Fruit fly (Drosophila melanogaster) whole organism, embryonic: ENCODE data around the gene CG14650.

Experiments used
- Antp ChIP-seq: fragments of 200-800 bp; sonication (Bioruptor generic); optimal IDR thresholded peaks from 3 replicates; lab custom pipeline; 2016; ENCODE audit warnings: missing biosample characterization, missing genetic modification characterization
- Awh ChIP-seq: fragments of 200-800 bp; sonication (Bioruptor generic); IDR thresholded peaks from 2 replicates; pipeline ENCODE4, ENCODE4 v1.3.6; 2022; ENCODE audit warnings: missing biosample characterization, missing genetic modification characterization
- B-H1 ChIP-seq: fragments of 200-800 bp; sonication (Bioruptor generic); IDR thresholded peaks from 3 replicates; pipeline ENCODE4 v1.3.6; 2022; ENCODE audit warnings: missing biosample characterization, missing genetic modification characterization
- Bdp1 ChIP-seq: fragments of 200-800 bp; sonication (Bioruptor generic); optimal IDR thresholded peaks from 3 replicates; lab custom pipeline; 2016; ENCODE audit warnings: missing biosample characterization, missing genetic modification characterization
- BtbVII ChIP-seq: fragments of 200-800 bp; sonication (Bioruptor generic); optimal IDR thresholded peaks from 3 replicates; lab custom pipeline; 2017; ENCODE audit warnings: missing biosample characterization, mild to moderate bottlenecking, missing genetic modification characterization
- C15 ChIP-seq: fragments of 200-800 bp; sonication (Bioruptor generic); IDR thresholded peaks from 3 replicates; pipeline ENCODE4 v1.3.6; 2022; ENCODE audit warnings: missing biosample characterization, missing genetic modification characterization
- CG11723 ChIP-seq: fragments of 200-800 bp; sonication (Bioruptor generic); optimal IDR thresholded peaks from 2 replicates; lab custom pipeline; 2017; ENCODE audit warnings: missing biosample characterization, mild to moderate bottlenecking, missing genetic modification characterization
- CG12769 ChIP-seq: fragments of 200-800 bp; sonication (Bioruptor generic); optimal IDR thresholded peaks from 2 replicates; lab custom pipeline; 2019; ENCODE audit warnings: missing biosample characterization, mild to moderate bottlenecking, missing genetic modification characterization, moderate library complexity
- CG13894 ChIP-seq: fragments of 200-800 bp; sonication (Bioruptor generic); optimal IDR thresholded peaks from 3 replicates; lab custom pipeline; 2018; ENCODE audit warnings: missing biosample characterization, mild to moderate bottlenecking, missing genetic modification characterization, moderate library complexity
- CG14667 ChIP-seq: fragments of 200-800 bp; sonication (Bioruptor generic); IDR thresholded peaks from 2 replicates; pipeline ENCODE4 v1.3.6; 2022; ENCODE audit warnings: missing biosample characterization, missing genetic modification characterization
- CG14965 ChIP-seq: fragments of 200-800 bp; sonication (Bioruptor generic); optimal IDR thresholded peaks from 2 replicates; lab custom pipeline; 2016; ENCODE audit warnings: missing biosample characterization, missing genetic modification characterization, borderline replicate concordance
- CG18476 ChIP-seq: fragments of 200-800 bp; sonication (Bioruptor generic); optimal IDR thresholded peaks from 2 replicates; lab custom pipeline; 2016; ENCODE audit warnings: missing biosample characterization, mild to moderate bottlenecking, missing genetic modification characterization
- CG32772 ChIP-seq: fragments of 200-800 bp; sonication (Bioruptor generic); IDR thresholded peaks from 2 replicates; pipeline ENCODE4 v1.3.6; 2022; ENCODE audit warnings: missing biosample characterization, missing genetic modification characterization
- CG3726 ChIP-seq: fragments of 200-800 bp; sonication (Bioruptor generic); IDR thresholded peaks from 3 replicates; pipeline ENCODE4, ENCODE4 v1.3.6; 2022; ENCODE audit warnings: missing biosample characterization, missing genetic modification characterization
- CG4282 ChIP-seq: fragments of 200-800 bp; sonication (Bioruptor generic); optimal IDR thresholded peaks from 2 replicates; lab custom pipeline; 2016; ENCODE audit warnings: missing biosample characterization, missing genetic modification characterization
- CG4730 ChIP-seq: fragments of 200-800 bp; sonication (Bioruptor generic); IDR thresholded peaks from 2 replicates; pipeline ENCODE4 v1.3.6; 2022; ENCODE audit warnings: missing biosample characterization, missing genetic modification characterization
- CG6854 ChIP-seq: fragments of 200-800 bp; sonication (Bioruptor generic); optimal IDR thresholded peaks from 3 replicates; lab custom pipeline; 2017; ENCODE audit warnings: missing biosample characterization, mild to moderate bottlenecking, missing genetic modification characterization
- CG9437 ChIP-seq: fragments of 200-800 bp; sonication (Bioruptor generic); optimal IDR thresholded peaks from 2 replicates; lab custom pipeline; 2018; ENCODE audit warnings: missing biosample characterization, mild to moderate bottlenecking, missing genetic modification characterization
- ERR ChIP-seq: fragments of 200-800 bp; sonication (Bioruptor generic); optimal IDR thresholded peaks from 2 replicates; lab custom pipeline; 2016; ENCODE audit warnings: missing biosample characterization, missing genetic modification characterization
- Eip74EF ChIP-seq, 2 experiments: fragments of 200-800 bp in 1 of 2; fragments of >200 bp in 1 of 2; sonication (Bioruptor generic) in 1 of 2; optimal IDR thresholded peaks; 2 replicates each; lab custom pipeline; 2017 to 2019; ENCODE audit warnings: missing biosample characterization in 2 of 2, missing genetic modification characterization in 2 of 2, mild to moderate bottlenecking in 1 of 2, moderate library complexity in 1 of 2
- Elba2 ChIP-seq: fragments of 200-800 bp; sonication (Bioruptor generic); optimal IDR thresholded peaks from 3 replicates; lab custom pipeline; 2016; ENCODE audit warnings: missing biosample characterization, missing genetic modification characterization
- Fer3 ChIP-seq: fragments of 200-800 bp; sonication (Bioruptor generic); optimal IDR thresholded peaks from 2 replicates; lab custom pipeline; 2018; ENCODE audit warnings: missing biosample characterization, mild to moderate bottlenecking, missing genetic modification characterization, moderate library complexity
- Gug ChIP-seq: fragments of 200-800 bp; sonication (Bioruptor generic); IDR thresholded peaks from 4 replicates; pipeline ENCODE4 v1.3.6; 2022; ENCODE audit warnings: missing biosample characterization, missing genetic modification characterization
- H2.0 ChIP-seq: fragments of 200-800 bp; sonication (Bioruptor generic); IDR thresholded peaks from 2 replicates; pipeline ENCODE4 v1.3.6; 2022; ENCODE audit warnings: missing biosample characterization, missing genetic modification characterization
- Hr39 ChIP-seq: fragments of >200 bp; optimal IDR thresholded peaks from 2 replicates; lab custom pipeline; 2017
- Hsf ChIP-seq: fragments of 200-800 bp; sonication (Bioruptor generic); optimal IDR thresholded peaks from 3 replicates; lab custom pipeline; 2016; ENCODE audit warnings: missing biosample characterization, missing genetic modification characterization
- Jarid2 ChIP-seq: fragments of 200-800 bp; sonication (Bioruptor generic); optimal IDR thresholded peaks from 3 replicates; lab custom pipeline; 2017; ENCODE audit warnings: mild to moderate bottlenecking, missing biosample characterization, missing genetic modification reagents, missing genetic modification characterization
- Lpt ChIP-seq: fragments of >200 bp; optimal IDR thresholded peaks from 2 replicates; lab custom pipeline; 2018; ENCODE audit warnings: missing biosample characterization, missing genetic modification characterization
- Neu2 ChIP-seq: fragments of 200-800 bp; sonication (Bioruptor generic); optimal IDR thresholded peaks from 3 replicates; lab custom pipeline; 2016; ENCODE audit warnings: missing biosample characterization, missing genetic modification characterization, borderline replicate concordance
- Oli ChIP-seq: fragments of 200-800 bp; sonication (Bioruptor generic); optimal IDR thresholded peaks from 2 replicates; lab custom pipeline; 2018; ENCODE audit warnings: missing biosample characterization, mild to moderate bottlenecking, missing genetic modification characterization, moderate library complexity
- Sox100B ChIP-seq: fragments of 200-800 bp; sonication (Bioruptor generic); optimal IDR thresholded peaks from 3 replicates; lab custom pipeline; 2018; ENCODE audit warnings: missing biosample characterization, mild to moderate bottlenecking, missing genetic modification characterization
- Sox102F ChIP-seq: fragments of 200-800 bp; sonication (Bioruptor generic); optimal IDR thresholded peaks from 2 replicates; lab custom pipeline; 2018; ENCODE audit warnings: missing biosample characterization, mild to moderate bottlenecking, missing genetic modification characterization, moderate library complexity
- Sry-δ ChIP-seq: fragments of 200-800 bp; sonication (Bioruptor generic); optimal IDR thresholded peaks from 2 replicates; lab custom pipeline; 2016; ENCODE audit warnings: missing biosample characterization, missing genetic modification characterization
- Ssrp ChIP-seq: fragments of 200-800 bp; sonication (Bioruptor generic); optimal IDR thresholded peaks from 2 replicates; lab custom pipeline; 2018; ENCODE audit warnings: missing biosample characterization, mild to moderate bottlenecking, missing genetic modification characterization, moderate library complexity
- bab2 ChIP-seq: fragments of 200-800 bp; sonication (Bioruptor generic); optimal IDR thresholded peaks from 2 replicates; lab custom pipeline; 2016; ENCODE audit warnings: missing biosample characterization, missing genetic modification characterization
- cas ChIP-seq: fragments of 200-800 bp; sonication (Bioruptor generic); IDR thresholded peaks from 2 replicates; pipeline ENCODE4 v1.3.6; 2022; ENCODE audit warnings: missing biosample characterization, missing genetic modification characterization
- caup ChIP-seq: fragments of 200-800 bp; sonication (Bioruptor generic); optimal IDR thresholded peaks from 3 replicates; lab custom pipeline; 2017; ENCODE audit warnings: missing biosample characterization, mild to moderate bottlenecking, missing genetic modification characterization, moderate library complexity; ENCODE audit not compliant: severe bottlenecking
- ci ChIP-seq: fragments of 200-800 bp; sonication (Bioruptor generic); IDR thresholded peaks from 3 replicates; pipeline ENCODE4 v1.3.6; 2022; ENCODE audit warnings: missing biosample characterization, missing genetic modification characterization
- inv ChIP-seq: fragments of 200-800 bp; sonication (Bioruptor generic); IDR thresholded peaks from 2 replicates; pipeline ENCODE4 v1.3.6; 2022; ENCODE audit warnings: missing biosample characterization, missing genetic modification characterization; ENCODE audit not compliant: partially characterized antibody
- klu ChIP-seq: fragments of 200-800 bp; sonication (Bioruptor generic); IDR thresholded peaks from 2 replicates; pipeline ENCODE4 v1.3.6; 2022; ENCODE audit warnings: missing biosample characterization, missing genetic modification characterization
- mam ChIP-seq: fragments of 200-800 bp; sonication (Bioruptor generic); optimal IDR thresholded peaks from 3 replicates; lab custom pipeline; 2016; ENCODE audit warnings: missing biosample characterization, missing genetic modification characterization
- phol ChIP-seq: fragments of 200-800 bp; sonication (Bioruptor generic); optimal IDR thresholded peaks from 3 replicates; lab custom pipeline; 2018; ENCODE audit warnings: missing biosample characterization, mild to moderate bottlenecking, missing genetic modification characterization, moderate library complexity
- pum ChIP-seq: fragments of 200-800 bp; sonication (Bioruptor generic); optimal IDR thresholded peaks from 2 replicates; lab custom pipeline; 2016; ENCODE audit warnings: missing biosample characterization, missing genetic modification characterization
- row ChIP-seq: fragments of 200-800 bp; sonication (Bioruptor generic); IDR thresholded peaks from 3 replicates; pipeline ENCODE4 v1.3.6; 2022; ENCODE audit warnings: missing biosample characterization, missing genetic modification characterization
- run ChIP-seq: fragments of 200-800 bp; sonication (Bioruptor generic); optimal IDR thresholded peaks from 3 replicates; lab custom pipeline; 2018; ENCODE audit warnings: missing biosample characterization, mild to moderate bottlenecking, missing genetic modification characterization
- ssp ChIP-seq: fragments of 200-800 bp; sonication (Bioruptor generic); IDR thresholded peaks from 2 replicates; pipeline ENCODE4 v1.3.6; 2022; ENCODE audit warnings: missing biosample characterization, missing genetic modification characterization
- stc ChIP-seq: fragments of 200-800 bp; sonication (Bioruptor generic); IDR thresholded peaks from 2 replicates; pipeline ENCODE4 v1.3.6; 2022; ENCODE audit warnings: missing biosample characterization, missing genetic modification characterization
- tx ChIP-seq: fragments of 200-800 bp; sonication (Bioruptor generic); optimal IDR thresholded peaks from 2 replicates; lab custom pipeline; 2016; ENCODE audit warnings: missing biosample characterization, missing genetic modification characterization
- usp ChIP-seq: fragments of >200 bp; optimal IDR thresholded peaks from 2 replicates; lab custom pipeline; 2017; ENCODE audit warnings: missing biosample characterization, missing genetic modification characterization
- vnd ChIP-seq: fragments of 200-800 bp; sonication (Bioruptor generic); IDR thresholded peaks from 3 replicates; pipeline ENCODE4 v1.3.6; 2022; ENCODE audit warnings: missing biosample characterization, missing genetic modification characterization; ENCODE audit not compliant: partially characterized antibody
- wek ChIP-seq: fragments of 200-800 bp; sonication (Bioruptor generic); optimal IDR thresholded peaks from 3 replicates; lab custom pipeline; 2018; ENCODE audit warnings: missing biosample characterization, mild to moderate bottlenecking, missing genetic modification characterization, moderate library complexity

Gene CG14650

DNA sequence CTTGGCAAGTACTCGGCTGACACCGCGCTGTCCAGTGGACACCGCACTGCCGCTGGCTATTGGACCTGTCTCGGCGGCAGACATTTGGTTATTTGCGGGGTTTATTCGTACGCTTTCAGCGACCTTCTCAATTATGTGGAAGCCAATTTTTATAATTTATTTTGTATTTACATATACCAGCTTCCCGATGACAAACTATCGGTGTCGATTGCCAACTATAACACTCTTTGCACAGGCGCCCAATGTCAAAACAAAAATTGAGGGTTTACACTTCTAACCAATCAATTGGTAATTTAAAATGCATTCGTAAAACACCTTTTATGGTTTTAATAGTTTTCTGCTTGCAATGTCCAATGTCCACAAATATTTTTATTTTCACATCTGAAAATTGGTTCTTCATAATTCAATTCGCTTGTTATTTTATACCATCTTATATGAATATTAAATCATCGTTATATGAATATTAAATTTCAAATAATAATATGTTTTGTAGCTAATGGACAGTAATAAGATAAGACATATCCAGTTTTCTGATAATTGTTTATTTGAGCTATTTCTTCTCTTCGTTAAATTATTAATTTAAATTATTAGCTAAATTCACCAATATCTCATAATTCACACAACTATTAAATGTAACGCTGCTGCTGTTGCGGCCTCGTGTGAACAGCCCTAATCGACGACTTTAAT lies 37.2 kb upstream of the CG14650 start (continued):
- no peak for TF ChIP-seq caup
- peak; percentile 15 for TF ChIP-seq mam (GFP tag; lab: Kevin White, UChicago)
- TF ChIP-seq BtbVII (GFP tag; lab: Kevin White, UChicago), result no peak
- 0 out of 4 replicates have a peak, but pooled peaks have one; percentile 29 for TF ChIP-seq Gug (GFP tag; lab: Robert Waterston, UW)
- TF ChIP-seq CG14667 (GFP tag; lab: Robert Waterston, UW), result no peak
- TF ChIP-seq Sox102F (GFP tag; lab: Kevin White, UChicago), result no peak
- TF ChIP-seq Ssrp (tag; lab: Kevin White, UChicago), result peak; percentile 35
- TF ChIP-seq bab2, result no peak
- TF ChIP-seq C15, result no peak
- TF ChIP-seq CG11723, result peak; percentile 85
- no peak; the same call in 2 of the 3 replicates for TF ChIP-seq vnd (GFP tag; lab: Robert Waterston, UW)
- TF ChIP-seq Antp (GFP tag; lab: Kevin White, UChicago), result no peak
- TF ChIP-seq pum (GFP tag; lab: Kevin White, UChicago), result no peak
- peak; percentile 26 for TF ChIP-seq Hsf (GFP tag; lab: Kevin White, UChicago)
- no peak for TF ChIP-seq usp (GFP tag; lab: Kevin White, UChicago)
- TF ChIP-seq Oli (tag; lab: Kevin White, UChicago), result peak; percentile 4
- no peak for TF ChIP-seq ERR (GFP tag; lab: Kevin White, UChicago)
- TF ChIP-seq CG13894 (tag; lab: Kevin White, UChicago), result no peak
- peak; percentile 64 for TF ChIP-seq phol (tag; lab: Kevin White, UChicago)
- peak; percentile 17 for TF ChIP-seq Sry-δ (GFP tag; lab: Kevin White, UChicago)
- TF ChIP-seq B-H1 (GFP tag; lab: Robert Waterston, UW), result no peak
- TF ChIP-seq Bdp1, result no peak
- peak; percentile 38 for TF ChIP-seq CG9437
- TF ChIP-seq Hr39 (lab: Kevin White, UChicago), result no peak
- no peak for TF ChIP-seq CG4730
- no peak for TF ChIP-seq Elba2 (GFP tag; lab: Kevin White, UChicago)
- TF ChIP-seq Eip74EF (GFP tag; optimal IDR thresholded peaks at IDR 0.05; lab: Kevin White, UChicago), result no peak
- TF ChIP-seq Fer3 (tag; lab: Kevin White, UChicago), result no peak
- no peak for TF ChIP-seq stc (GFP tag; lab: Robert Waterston, UW)
- no peak for TF ChIP-seq wek
- no peak for TF ChIP-seq CG12769 (tag; lab: Kevin White, UChicago)
- no peak for TF ChIP-seq CG14965 (GFP tag; lab: Kevin White, UChicago)
- TF ChIP-seq ci (GFP tag; lab: Robert Waterston, UW), result peak; percentile 31; the same call in 1 of the 3 replicates
- TF ChIP-seq H2.0 (GFP tag; lab: Robert Waterston, UW), result no peak
- no peak for TF ChIP-seq CG18476 (GFP tag; lab: Kevin White, UChicago)
- TF ChIP-seq Neu2, result no peak
- TF ChIP-seq CG6854, result no peak
- peak; percentile 29 for TF ChIP-seq Sox100B (GFP tag; lab: Kevin White, UChicago)
- no peak for TF ChIP-seq Lpt (GFP tag; lab: Kevin White, UChicago)
- TF ChIP-seq CG3726 (GFP tag; lab: Robert Waterston, UW), result no peak
- TF ChIP-seq run (tag; lab: Kevin White, UChicago), result no peak
- TF ChIP-seq ssp (GFP tag; lab: Robert Waterston, UW), result peak; percentile 98
- TF ChIP-seq CG32772 (GFP tag; lab: Robert Waterston, UW), result no peak
- no peak for TF ChIP-seq cas (GFP tag; lab: Robert Waterston, UW)
- TF ChIP-seq Awh (GFP tag; lab: Robert Waterston, UW), result no peak
- peak; percentile 87 for TF ChIP-seq row
- TF ChIP-seq inv (GFP tag; lab: Robert Waterston, UW), result no peak
- TF ChIP-seq tx (GFP tag; lab: Kevin White, UChicago), result no peak
- TF ChIP-seq CG4282 (GFP tag; lab: Kevin White, UChicago), result no peak
- no peak for TF ChIP-seq klu (GFP tag; lab: Robert Waterston, UW)
- no peak for TF ChIP-seq Jarid2 (GFP tag; lab: Kevin White, UChicago)
